Fruit fly (Drosophila melanogaster): ENCODE measurements around the gene CG10274.
"Not testable (repeated sequence)": the region's sequence is repeated elsewhere in the genome, so short reads cannot be mapped to it uniquely, and the experiment has no call there.

DNA sequence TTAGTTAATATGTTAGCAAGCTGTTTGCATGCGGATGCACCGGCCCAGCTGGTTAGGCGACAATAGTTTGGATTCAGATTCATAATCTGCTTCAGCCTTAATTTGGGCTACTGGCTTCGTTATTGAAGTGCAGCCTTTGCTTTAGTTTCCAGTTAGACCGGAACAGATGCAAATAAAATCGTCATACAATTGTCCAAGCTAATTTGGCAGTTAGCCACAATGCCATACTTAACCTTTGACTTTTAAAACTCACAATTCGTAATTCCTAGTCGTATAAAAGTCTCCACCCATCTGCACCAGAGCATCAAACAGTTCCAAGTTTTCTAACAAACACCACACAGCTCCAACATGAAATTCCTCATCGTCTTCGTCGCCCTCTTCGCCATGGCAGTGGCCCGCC lies 35.3 kb downstream of the CG10274 start, which contains the start of gene Lcp65Ab2:
- not testable (repeated sequence) for TF ChIP-seq CG8478, CTCF (optimal IDR thresholded peaks at IDR 0.05)

All from S2 (cell line).